Fruit fly (Drosophila melanogaster): ENCODE results near the gene CG44532.

Gene CG44532

dm6 chrX:9201866-9202681 lies 40.2 kb downstream of the CG44532 start (continued):
- TF ChIP-seq Asciz (GFP tag; optimal IDR thresholded peaks at IDR 0.05), result no peak
- TF ChIP-seq Dref (GFP tag; IDR thresholded peaks at IDR 0.05), result peak; percentile 45
- TF ChIP-seq CG3281 (GFP tag; optimal IDR thresholded peaks at IDR 0.05), result peak; percentile 88
- no peak for TF ChIP-seq NC2α (GFP tag; optimal IDR thresholded peaks at IDR 0.05)
- TF ChIP-seq CG6689 (GFP tag; IDR thresholded peaks at IDR 0.05), result peak; percentile 92
- peak; percentile 81 for TF ChIP-seq ash1 (GFP tag; optimal IDR thresholded peaks at IDR 0.05)
- TF ChIP-seq aop (GFP tag; IDR thresholded peaks at IDR 0.05), result no peak
- peak; percentile 63 for TF ChIP-seq MTF-1 (GFP tag; optimal IDR thresholded peaks at IDR 0.05; ENCODE audit: borderline replicate concordance)
- TF ChIP-seq CG8290 (GFP tag; optimal IDR thresholded peaks at IDR 0.05), result no peak
- peak in 1 of 2 experiments; percentile 84 for TF ChIP-seq CG8290 (tag; optimal IDR thresholded peaks at IDR 0.05)
- peak; percentile 79 for TF ChIP-seq ham (GFP tag; IDR thresholded peaks at IDR 0.05)
- peak; percentile 47; the same call in 1 of the 2 replicates for TF ChIP-seq Nf-YA (GFP tag; IDR thresholded peaks at IDR 0.05)
- TF ChIP-seq Mes4 (GFP tag; optimal IDR thresholded peaks at IDR 0.05), result no peak
- TF ChIP-seq knrl (GFP tag; IDR thresholded peaks at IDR 0.05; ENCODE audit: partially characterized antibody), result no peak
- peak; percentile 97 for TF ChIP-seq CG11456 (GFP tag; IDR thresholded peaks at IDR 0.05)
- no peak for TF ChIP-seq Spps (tag; optimal IDR thresholded peaks at IDR 0.05)
- peak; percentile 53; the same call in 1 of the 2 replicates for TF ChIP-seq CG43689 (GFP tag; IDR thresholded peaks at IDR 0.05)
- no peak for TF ChIP-seq trh (GFP tag; optimal IDR thresholded peaks at IDR 0.05)
- TF ChIP-seq CG15269 (tag; optimal IDR thresholded peaks at IDR 0.05), result peak; percentile 84
- TF ChIP-seq CG17328 (GFP tag; IDR thresholded peaks at IDR 0.05), result peak; percentile 40; the same call in 1 of the 2 replicates
- TF ChIP-seq CG9609 (GFP tag; optimal IDR thresholded peaks at IDR 0.05), result peak; percentile 37
- TF ChIP-seq CG30020 (tag; optimal IDR thresholded peaks at IDR 0.05), result no peak
- no peak for TF ChIP-seq nerfin-2 (GFP tag; IDR thresholded peaks at IDR 0.05; ENCODE audit: partially characterized antibody)
- TF ChIP-seq CG8924 (tag; optimal IDR thresholded peaks at IDR 0.05), result peak; percentile 84
- no peak for TF ChIP-seq sens-2 (GFP tag; IDR thresholded peaks at IDR 0.05)
- peak; percentile 67 for TF ChIP-seq Ravus (GFP tag; IDR thresholded peaks at IDR 0.05)
- peak; percentile 58; the same call in 1 of the 2 replicates for TF ChIP-seq chm (GFP tag; IDR thresholded peaks at IDR 0.05)
- TF ChIP-seq Myb (GFP tag; optimal IDR thresholded peaks at IDR 0.05), result peak; percentile 28
- TF ChIP-seq crp (GFP tag; optimal IDR thresholded peaks at IDR 0.05), result no peak
- no peak for TF ChIP-seq emc (GFP tag; optimal IDR thresholded peaks at IDR 0.05)
- TF ChIP-seq salm (tag; optimal IDR thresholded peaks at IDR 0.05), result peak; percentile 10
- TF ChIP-seq CG34376 (GFP tag; optimal IDR thresholded peaks at IDR 0.05), result peak; percentile 32
- TF ChIP-seq D (optimal IDR thresholded peaks at IDR 0.05), result no peak
- no peak for TF ChIP-seq D (GFP tag; optimal IDR thresholded peaks at IDR 0.05)
- no peak for TF ChIP-seq da (GFP tag; optimal IDR thresholded peaks at IDR 0.05)
- TF ChIP-seq CG4707 (GFP tag; optimal IDR thresholded peaks at IDR 0.05), result no peak
- TF ChIP-seq NC2β (GFP tag; optimal IDR thresholded peaks at IDR 0.05), result no peak
- peak; percentile 77 for TF ChIP-seq mirr (GFP tag; optimal IDR thresholded peaks at IDR 0.05)
- TF ChIP-seq CG9727 (GFP tag; optimal IDR thresholded peaks at IDR 0.05), result peak; percentile 78
- peak; percentile 59 for TF ChIP-seq dmrt99B (tag; optimal IDR thresholded peaks at IDR 0.05)
- no peak for TF ChIP-seq CG13123 (GFP tag; optimal IDR thresholded peaks at IDR 0.05)
- TF ChIP-seq CG8765 (GFP tag; IDR thresholded peaks at IDR 0.05), result peak; percentile 56; the same call in 1 of the 2 replicates
- TF ChIP-seq sim (GFP tag; IDR thresholded peaks at IDR 0.05), result 0 out of 2 replicates have a peak, but pooled peaks have one; percentile 22
- no peak for TF ChIP-seq CG12744 (GFP tag; optimal IDR thresholded peaks at IDR 0.05)
- no peak for TF ChIP-seq CG2116 (GFP tag; optimal IDR thresholded peaks at IDR 0.05)
- no peak for TF ChIP-seq oc (tag; optimal IDR thresholded peaks at IDR 0.05)
- TF ChIP-seq maf-S (GFP tag; optimal IDR thresholded peaks at IDR 0.05), result peak; percentile 25
- peak; percentile 2 to 76 for TF ChIP-seq Hr51 (GFP tag; optimal IDR thresholded peaks at IDR 0.05)
- TF ChIP-seq CrebB (tag; optimal IDR thresholded peaks at IDR 0.05), result peak; percentile 38
- peak; percentile 75; the same call in 1 of the 2 replicates for TF ChIP-seq H2.0 (GFP tag; IDR thresholded peaks at IDR 0.05)
